Worm (Caenorhabditis elegans): ENCODE data around the gene tbc-16.

tbc-16 gene

ce11 chrX:5897038-5897437, at the start of gene tbc-16:
Gene tbc-16, plus strand, starts transcription at chrX:5897338.
- TF ChIP-seq hmbx-1 (tag; optimal IDR thresholded peaks at IDR 0.05): no peak

- TF ChIP-seq ama-1 (optimal IDR thresholded peaks at IDR 0.05) (no peak), aly-1 (tag; optimal IDR thresholded peaks at IDR 0.05) (no peak)
These were observed 48.4 kb upstream of the tbc-16 start, which contains the start of gene atat-2 for ce11 chrX:5848703-5849102. Gene atat-2, plus strand, starts transcription at chrX:5849100.

- TF ChIP-seq tra-4 (tag; optimal IDR thresholded peaks at IDR 0.05) (no peak), tbx-11 (GFP tag; IDR thresholded peaks at IDR 0.05) (no peak), ama-1 (optimal IDR thresholded peaks at IDR 0.05) (no peak), B0310.2 (tag; optimal IDR thresholded peaks at IDR 0.05) (no peak), hmg-4 (GFP tag; optimal IDR thresholded peaks at IDR 0.05) (no peak), ceh-13 (GFP tag; optimal IDR thresholded peaks at IDR 0.05) (no peak), ceh-36 (tag; optimal IDR thresholded peaks at IDR 0.05) (no peak), tbx-37 (GFP tag; conservative IDR thresholded peaks at IDR 0.05) (no peak), ets-7 (tag; optimal IDR thresholded peaks at IDR 0.05) (no peak), hnd-1 (tag; optimal IDR thresholded peaks at IDR 0.05) (no peak), aly-1 (tag; optimal IDR thresholded peaks at IDR 0.05) (no peak), pes-1 (GFP tag; IDR thresholded peaks at IDR 0.05) (no peak), flt-1 (GFP tag; IDR thresholded peaks at IDR 0.05) (no peak), F13C5.2 (tag; optimal IDR thresholded peaks at IDR 0.05) (no peak), sea-1 (GFP tag; conservative IDR thresholded peaks at IDR 0.05) (no peak), scrt-1 (GFP tag; IDR thresholded peaks at IDR 0.05) (no peak)
These were observed 46.7 kb upstream of the tbc-16 start for ce11 chrX:5850472-5850871.

ce11 chrX:5852113-5852512, 45.0 kb upstream of the tbc-16 start:
- TF ChIP-seq pes-1 (GFP tag; IDR thresholded peaks at IDR 0.05): no peak
- no peak for TF ChIP-seq hmbx-1 (tag; optimal IDR thresholded peaks at IDR 0.05)
- no peak for TF ChIP-seq flt-1 (GFP tag; IDR thresholded peaks at IDR 0.05)
- TF ChIP-seq aly-1 (tag; optimal IDR thresholded peaks at IDR 0.05): no peak
- no peak for TF ChIP-seq ceh-13 (GFP tag; optimal IDR thresholded peaks at IDR 0.05)
- no peak for TF ChIP-seq hmg-4 (GFP tag; optimal IDR thresholded peaks at IDR 0.05)
- TF ChIP-seq ama-1 (optimal IDR thresholded peaks at IDR 0.05): no peak
- no peak for TF ChIP-seq hnd-1 (tag; optimal IDR thresholded peaks at IDR 0.05)
- TF ChIP-seq ceh-36 (tag; optimal IDR thresholded peaks at IDR 0.05): no peak
- no peak for TF ChIP-seq scrt-1 (GFP tag; IDR thresholded peaks at IDR 0.05)
- no peak for TF ChIP-seq ets-7 (tag; optimal IDR thresholded peaks at IDR 0.05)
- TF ChIP-seq tra-4 (tag; optimal IDR thresholded peaks at IDR 0.05): no peak
- TF ChIP-seq F13C5.2 (tag; optimal IDR thresholded peaks at IDR 0.05): no peak
- TF ChIP-seq sea-1 (GFP tag; conservative IDR thresholded peaks at IDR 0.05): no peak
- TF ChIP-seq B0310.2 (tag; optimal IDR thresholded peaks at IDR 0.05): no peak
- TF ChIP-seq tbx-37 (GFP tag; conservative IDR thresholded peaks at IDR 0.05): no peak
- no peak for TF ChIP-seq tbx-11 (GFP tag; IDR thresholded peaks at IDR 0.05)

- TF ChIP-seq tra-4 (tag; optimal IDR thresholded peaks at IDR 0.05) (no peak), flt-1 (GFP tag; IDR thresholded peaks at IDR 0.05) (no peak), pes-1 (GFP tag; IDR thresholded peaks at IDR 0.05) (no peak), tbx-37 (GFP tag; conservative IDR thresholded peaks at IDR 0.05) (no peak)
These were observed 43.0 kb upstream of the tbc-16 start, which contains the start of gene hog-1 for ce11 chrX:5854163-5854451. Gene hog-1, minus strand, starts transcription at chrX:5854263.

ce11 chrX:5854452-5855234, 42.5 kb upstream of the tbc-16 start:
- TF ChIP-seq hmbx-1 (tag; optimal IDR thresholded peaks at IDR 0.05): no peak

ce11 chrX:5859161-5859560, 38.0 kb upstream of the tbc-16 start:
- TF ChIP-seq tra-4 (tag; optimal IDR thresholded peaks at IDR 0.05): no peak
- TF ChIP-seq hmbx-1 (tag; optimal IDR thresholded peaks at IDR 0.05): no peak
- TF ChIP-seq tbx-37 (GFP tag; conservative IDR thresholded peaks at IDR 0.05): no peak
- TF ChIP-seq B0310.2 (tag; optimal IDR thresholded peaks at IDR 0.05): no peak
- no peak for TF ChIP-seq hmg-4 (GFP tag; optimal IDR thresholded peaks at IDR 0.05)

ce11 chrX:5862408-5862807, 34.7 kb upstream of the tbc-16 start, which contains the start of gene ctbp-1:
Gene ctbp-1, plus strand, starts transcription at chrX:5862708.
- no peak for TF ChIP-seq F13C5.2 (tag; optimal IDR thresholded peaks at IDR 0.05)
- no peak for TF ChIP-seq B0310.2 (tag; optimal IDR thresholded peaks at IDR 0.05)
- TF ChIP-seq hnd-1 (tag; optimal IDR thresholded peaks at IDR 0.05): no peak
- TF ChIP-seq pes-1 (GFP tag; IDR thresholded peaks at IDR 0.05): no peak
- no peak for TF ChIP-seq flt-1 (GFP tag; IDR thresholded peaks at IDR 0.05)
- no peak for TF ChIP-seq hmg-4 (GFP tag; optimal IDR thresholded peaks at IDR 0.05)
- TF ChIP-seq tbx-37 (GFP tag; conservative IDR thresholded peaks at IDR 0.05): no peak
- TF ChIP-seq sea-1 (GFP tag; conservative IDR thresholded peaks at IDR 0.05): no peak
- no peak for TF ChIP-seq tbx-11 (GFP tag; IDR thresholded peaks at IDR 0.05)
- no peak for TF ChIP-seq hmbx-1 (tag; optimal IDR thresholded peaks at IDR 0.05)
- TF ChIP-seq ama-1 (optimal IDR thresholded peaks at IDR 0.05): no peak
- TF ChIP-seq ceh-13 (GFP tag; optimal IDR thresholded peaks at IDR 0.05): no peak
- TF ChIP-seq scrt-1 (GFP tag; IDR thresholded peaks at IDR 0.05): no peak
- no peak for TF ChIP-seq aly-1 (tag; optimal IDR thresholded peaks at IDR 0.05)

- TF ChIP-seq aly-1 (tag; optimal IDR thresholded peaks at IDR 0.05) (no peak), tra-4 (tag; optimal IDR thresholded peaks at IDR 0.05) (no peak), ets-7 (tag; optimal IDR thresholded peaks at IDR 0.05) (no peak), pes-1 (GFP tag; IDR thresholded peaks at IDR 0.05) (no peak), hnd-1 (tag; optimal IDR thresholded peaks at IDR 0.05) (no peak), B0310.2 (tag; optimal IDR thresholded peaks at IDR 0.05) (no peak), F13C5.2 (tag; optimal IDR thresholded peaks at IDR 0.05) (no peak), tbx-37 (GFP tag; conservative IDR thresholded peaks at IDR 0.05) (no peak), sea-1 (GFP tag; conservative IDR thresholded peaks at IDR 0.05) (no peak), ceh-36 (tag; optimal IDR thresholded peaks at IDR 0.05) (no peak), scrt-1 (GFP tag; IDR thresholded peaks at IDR 0.05) (no peak), hmg-4 (GFP tag; optimal IDR thresholded peaks at IDR 0.05) (no peak), flt-1 (GFP tag; IDR thresholded peaks at IDR 0.05) (no peak), tbx-11 (GFP tag; IDR thresholded peaks at IDR 0.05) (no peak), hmbx-1 (tag; optimal IDR thresholded peaks at IDR 0.05) (no peak), ama-1 (optimal IDR thresholded peaks at IDR 0.05) (no peak), ceh-13 (GFP tag; optimal IDR thresholded peaks at IDR 0.05) (no peak)
These were observed 29.1 kb upstream of the tbc-16 start for ce11 chrX:5868030-5868429.

All from whole organism, early embryonic.